Worm (Caenorhabditis elegans) whole organism, early embryonic: ENCODE measurements around the gene K02G10.5.

Source experiments
- ama-1 ChIP-seq: fragments of 150-350 bp; optimal IDR thresholded peaks from 2 replicates; lab custom pipeline; 2014
- ets-7 ChIP-seq: sonication (generic microtip); optimal IDR thresholded peaks from 2 replicates; lab custom pipeline; 2016; ENCODE audit warnings: missing genotype, missing genetic modification characterization, missing compliant biosample characterization

- TF ChIP-seq ama-1 (no peak), ets-7 (tag; lab: Kevin White, UChicago) (no peak)
Observed at ce11 chrX:4667788-4668187, 23.2 kb downstream of the K02G10.5 start, which contains the start of gene mfsd-12.
